Worm (Caenorhabditis elegans) whole organism, L4 larva: Measurements from ENCODE around the gene cyp-14A4.

Source experiments
- F44E2.7 ChIP-seq: fragments of 200-800 bp; sonication (Bioruptor generic); IDR thresholded peaks from 2 replicates; pipeline ENCODE4 v2.1.2; 2022; ENCODE audit warnings: missing genetic modification characterization, missing compliant biosample characterization
- F49E8.2 ChIP-seq: sonication (generic microtip); optimal IDR thresholded peaks from 2 replicates; lab custom pipeline; 2016; ENCODE audit warnings: missing compliant biosample characterization, mild to moderate bottlenecking, missing genetic modification characterization, borderline replicate concordance
- T20F7.1 ChIP-seq: fragments of 200-800 bp; sonication (Bioruptor generic); optimal IDR thresholded peaks from 2 replicates; lab custom pipeline; 2018; ENCODE audit warnings: mild to moderate bottlenecking, missing genetic modification characterization, missing compliant biosample characterization
- T26A8.4 ChIP-seq: fragments of 200-800 bp; sonication (Bioruptor generic); IDR thresholded peaks from 2 replicates; pipeline ENCODE4 v1.3.6; 2022; ENCODE audit warnings: missing genetic modification characterization, missing compliant biosample characterization
- Y105C5A.15 ChIP-seq: fragments of 200-800 bp; sonication (Bioruptor generic); IDR thresholded peaks from 2 replicates; pipeline ENCODE4 v1.3.6; 2022; ENCODE audit warnings: missing genetic modification characterization, missing compliant biosample characterization
- Y48G9A.11 ChIP-seq: fragments of 200-800 bp; sonication (Bioruptor generic); IDR thresholded peaks from 2 replicates; pipeline ENCODE4 v1.3.6; 2022; ENCODE audit warnings: missing genetic modification reagents, missing genetic modification characterization, missing compliant biosample characterization
- Y5F2A.4 ChIP-seq: fragments of 200-800 bp; sonication (Bioruptor generic); optimal IDR thresholded peaks from 2 replicates; lab custom pipeline; 2018; ENCODE audit warnings: mild to moderate bottlenecking, missing genetic modification characterization, missing compliant biosample characterization
- aha-1 ChIP-seq: fragments of 150-350 bp; peaks from one replicate; lab custom pipeline; 2014; ENCODE audit warnings: missing biosample characterization, missing genetic modification characterization
- attf-4 ChIP-seq: sonication (generic microtip); optimal IDR thresholded peaks from 3 replicates; lab custom pipeline; 2017; ENCODE audit warnings: missing biosample characterization, missing genetic modification characterization
- ceh-28 ChIP-seq: fragments of 150-350 bp; optimal IDR thresholded peaks from 2 replicates; lab custom pipeline; 2014; ENCODE audit warnings: missing biosample characterization, missing genetic modification reagents, missing genetic modification characterization
- ces-1 ChIP-seq: fragments of 150-350 bp; sonication (generic microtip); optimal IDR thresholded peaks from 4 replicates; lab custom pipeline; 2014; ENCODE audit warnings: missing biosample characterization, missing genetic modification reagents, missing genetic modification characterization
- cey-2 ChIP-seq: sonication (generic microtip); optimal IDR thresholded peaks from 3 replicates; lab custom pipeline; 2017; ENCODE audit warnings: missing genetic modification characterization, mild to moderate bottlenecking, missing compliant biosample characterization, antibody characterized with exemption, borderline replicate concordance; ENCODE audit not compliant: insufficient read depth
- daf-12 ChIP-seq: fragments of 150-350 bp; optimal IDR thresholded peaks from 2 replicates; lab custom pipeline; 2014; ENCODE audit warnings: missing biosample characterization, missing genetic modification reagents, missing genetic modification characterization
- daf-19 ChIP-seq: fragments of 200-800 bp; sonication (Bioruptor generic); conservative IDR thresholded peaks from 2 replicates; pipeline ENCODE4 v1.3.6; 2022; ENCODE audit warnings: missing genetic modification characterization, missing compliant biosample characterization
- dmd-9 ChIP-seq: fragments of 200-800 bp; sonication (Bioruptor generic); IDR thresholded peaks from 2 replicates; pipeline ENCODE4 v1.3.6; 2022; ENCODE audit warnings: missing genetic modification reagents, missing genetic modification characterization, missing compliant biosample characterization
- duxl-1 ChIP-seq: sonication (generic microtip); optimal IDR thresholded peaks from 2 replicates; lab custom pipeline; 2016; ENCODE audit warnings: mild to moderate bottlenecking, missing genetic modification characterization, moderate library complexity, missing compliant biosample characterization; ENCODE audit not compliant: poor library complexity
- dve-1 ChIP-seq: sonication (generic microtip); optimal IDR thresholded peaks from 2 replicates; lab custom pipeline; 2017; ENCODE audit warnings: antibody characterized with exemption, mild to moderate bottlenecking, missing genetic modification characterization, missing compliant biosample characterization; ENCODE audit not compliant: insufficient read depth
- gei-8 ChIP-seq: fragments of 200-800 bp; sonication (Bioruptor generic); optimal IDR thresholded peaks from 2 replicates; lab custom pipeline; 2018; ENCODE audit warnings: mild to moderate bottlenecking, missing genetic modification characterization, missing compliant biosample characterization
- hlh-11 ChIP-seq: fragments of 200-800 bp; sonication (Bioruptor generic); optimal IDR thresholded peaks from 2 replicates; lab custom pipeline; 2018; ENCODE audit warnings: mild to moderate bottlenecking, missing genetic modification characterization, missing compliant biosample characterization
- hlh-30 ChIP-seq: sonication (generic microtip); optimal IDR thresholded peaks from 2 replicates; lab custom pipeline; 2017; ENCODE audit warnings: antibody characterized with exemption, mild to moderate bottlenecking, missing genetic modification characterization, missing compliant biosample characterization; ENCODE audit not compliant: insufficient read depth
- lin-1 ChIP-seq: fragments of 200-800 bp; sonication (Bioruptor generic); IDR thresholded peaks from 2 replicates; pipeline ENCODE4 v1.3.6; 2022; ENCODE audit warnings: missing genetic modification reagents, missing genetic modification characterization, missing compliant biosample characterization
- lin-13 ChIP-seq: fragments of 150-350 bp; optimal IDR thresholded peaks from 2 replicates; lab custom pipeline; 2014; ENCODE audit warnings: missing biosample characterization, missing genetic modification reagents, missing genetic modification characterization
- lin-29 ChIP-seq: fragments of 200-800 bp; sonication (Bioruptor generic); IDR thresholded peaks from 2 replicates; pipeline ENCODE4 v1.3.6; 2022; ENCODE audit warnings: missing genetic modification reagents, missing genetic modification characterization, missing compliant biosample characterization
- madf-5 ChIP-seq, 2 experiments: fragments of 200-800 bp; sonication (Bioruptor generic); IDR thresholded peaks; 2 replicates each; pipeline ENCODE4 v1.3.6; 2022; ENCODE audit warnings: missing compliant biosample characterization in 2 of 2, missing genetic modification characterization in 2 of 2
- madf-9 ChIP-seq: fragments of 200-800 bp; sonication (Bioruptor generic); conservative IDR thresholded peaks from 2 replicates; pipeline ENCODE4 v1.3.6; 2022; ENCODE audit warnings: missing genetic modification reagents, missing genetic modification characterization, missing compliant biosample characterization
- mdt-29 ChIP-seq: fragments of 200-800 bp; sonication (Bioruptor generic); IDR thresholded peaks from 2 replicates; pipeline ENCODE4 v1.3.6; 2022; ENCODE audit warnings: missing genetic modification reagents, missing genetic modification characterization, missing compliant biosample characterization
- mep-1 ChIP-seq: fragments of 150-350 bp; sonication (generic microtip); optimal IDR thresholded peaks from 3 replicates; lab custom pipeline; 2014; ENCODE audit warnings: missing biosample characterization, missing genetic modification characterization
- nhr-10 ChIP-seq: fragments of 150-350 bp; optimal IDR thresholded peaks from 2 replicates; lab custom pipeline; 2014; ENCODE audit warnings: missing biosample characterization, missing genetic modification characterization
- nhr-102 ChIP-seq: sonication (generic microtip); optimal IDR thresholded peaks from 2 replicates; lab custom pipeline; 2016; ENCODE audit warnings: mild to moderate bottlenecking, missing genetic modification characterization, moderate library complexity, missing compliant biosample characterization
- nhr-28 ChIP-seq: fragments of 150-350 bp; optimal IDR thresholded peaks from 2 replicates; lab custom pipeline; 2014; ENCODE audit warnings: missing biosample characterization, missing genetic modification characterization
- nhr-42 ChIP-seq: fragments of 200-800 bp; sonication (Bioruptor generic); IDR thresholded peaks from 2 replicates; pipeline ENCODE4 v1.3.6; 2022; ENCODE audit warnings: missing genetic modification characterization, missing compliant biosample characterization
- pha-4 ChIP-seq, 2 experiments: fragments of 150-350 bp in 1 of 2; fragments of 200-800 bp in 1 of 2; sonication (Bioruptor generic) in 1 of 2; IDR thresholded peaks in 1 of 2; optimal IDR thresholded peaks in 1 of 2; 2 replicates each; pipeline versions ENCODE4 v1.3.6 to Lab custom; 2014 to 2022; ENCODE audit warnings: missing genetic modification characterization in 2 of 2, missing genetic modification reagents in 2 of 2, missing biosample characterization in 1 of 2, missing compliant biosample characterization in 1 of 2
- rbr-2 ChIP-seq: sonication (generic microtip); optimal IDR thresholded peaks from 2 replicates; lab custom pipeline; 2016; ENCODE audit warnings: missing genotype, missing genetic modification characterization, missing compliant biosample characterization
- saeg-2 ChIP-seq: fragments of 200-800 bp; sonication (Bioruptor generic); IDR thresholded peaks from 2 replicates; pipeline ENCODE4 v1.3.6; 2022; ENCODE audit warnings: missing genetic modification reagents, missing genetic modification characterization, missing compliant biosample characterization
- sdz-12 ChIP-seq: fragments of 200-800 bp; sonication (Bioruptor generic); optimal IDR thresholded peaks from 2 replicates; lab custom pipeline; 2018; ENCODE audit warnings: mild to moderate bottlenecking, missing genetic modification characterization, missing compliant biosample characterization
- snpc-1.2 ChIP-seq: fragments of 200-800 bp; sonication (Bioruptor generic); IDR thresholded peaks from 2 replicates; pipeline ENCODE4 v1.3.6; 2022; ENCODE audit warnings: missing genetic modification reagents, missing genetic modification characterization, missing compliant biosample characterization
- snpc-4 ChIP-seq: fragments of 150-350 bp; optimal IDR thresholded peaks from 2 replicates; lab custom pipeline; 2014; ENCODE audit warnings: missing biosample characterization, missing genetic modification characterization
- spr-1 ChIP-seq: sonication (generic microtip); optimal IDR thresholded peaks from 2 replicates; lab custom pipeline; 2016; ENCODE audit warnings: mild to moderate bottlenecking, missing genetic modification characterization, missing compliant biosample characterization
- unc-130 ChIP-seq: sonication (generic microtip); optimal IDR thresholded peaks from 2 replicates; lab custom pipeline; 2016; ENCODE audit warnings: missing genetic modification reagents, missing genetic modification characterization, missing compliant biosample characterization
- unc-62 ChIP-seq, 3 experiments: fragments of 150-350 bp in 1 of 3; sonication (generic microtip); optimal IDR thresholded peaks in 2 of 3; peaks in 1 of 3; 1 replicate in 1 of 3; 2 replicates in 2 of 3; lab custom pipeline; 2014 to 2017; ENCODE audit warnings: missing biosample characterization in 3 of 3, missing genetic modification characterization in 3 of 3, missing genetic modification reagents in 3 of 3, missing genotype in 1 of 3
- vab-7 ChIP-seq: fragments of 200-800 bp; sonication (Bioruptor generic); IDR thresholded peaks from 2 replicates; pipeline ENCODE4 v1.3.6; 2022; ENCODE audit warnings: missing genetic modification reagents, missing genetic modification characterization, missing compliant biosample characterization
- zag-1 ChIP-seq: fragments of 150-350 bp; optimal IDR thresholded peaks from 2 replicates; lab custom pipeline; 2014; ENCODE audit warnings: missing biosample characterization, missing genetic modification characterization
- zfp-2 ChIP-seq: sonication (generic microtip); optimal IDR thresholded peaks from 2 replicates; lab custom pipeline; 2016; ENCODE audit warnings: mild to moderate bottlenecking, missing genetic modification characterization, missing compliant biosample characterization
- zfp-3 ChIP-seq: fragments of 200-800 bp; sonication (Bioruptor generic); conservative IDR thresholded peaks from 2 replicates; pipeline ENCODE4 v1.3.6; 2022; ENCODE audit warnings: missing genetic modification reagents, missing genetic modification characterization, missing compliant biosample characterization
- zip-11 ChIP-seq: fragments of 200-800 bp; sonication (Bioruptor generic); IDR thresholded peaks from 2 replicates; pipeline ENCODE4 v1.3.6; 2022; ENCODE audit warnings: missing genetic modification characterization, missing compliant biosample characterization
- zip-2 ChIP-seq: fragments of 150-350 bp; optimal IDR thresholded peaks from 2 replicates; lab custom pipeline; 2014; ENCODE audit warnings: missing biosample characterization, missing genetic modification characterization

cyp-14A4 gene

ce11 chrX:13310763-13311162 lies 26.8 kb upstream of the cyp-14A4 start (continued):
- TF ChIP-seq nhr-10 (tag; lab: Kevin White, UChicago) (peak; percentile 58), attf-4 (tag; lab: Kevin White, UChicago) (no peak), pha-4 (GFP tag; IDR thresholded peaks at IDR 0.05; lab: Robert Waterston, UW) (no peak), pha-4 (tag; optimal IDR thresholded peaks at IDR 0.05; lab: Kevin White, UChicago) (no peak), ceh-28 (tag; lab: Kevin White, UChicago) (no peak), duxl-1 (tag; lab: Kevin White, UChicago) (no peak), saeg-2 (GFP tag; lab: Robert Waterston, UW) (no peak), daf-19 (GFP tag; lab: Robert Waterston, UW) (no peak), zag-1 (tag; lab: Kevin White, UChicago) (no peak), F49E8.2 (tag; lab: Kevin White, UChicago) (no peak), F44E2.7 (no peak), daf-12 (tag; lab: Kevin White, UChicago) (no peak)

- TF ChIP-seq saeg-2 (GFP tag; lab: Robert Waterston, UW): no peak
- no peak for TF ChIP-seq T26A8.4 (GFP tag; lab: Robert Waterston, UW)
- TF ChIP-seq unc-130 (GFP tag; lab: Kevin White, UChicago): no peak
- TF ChIP-seq dve-1 (tag; lab: Kevin White, UChicago): no peak
- TF ChIP-seq F49E8.2 (tag; lab: Kevin White, UChicago): no peak
- TF ChIP-seq dmd-9: no peak
- TF ChIP-seq zfp-3 (GFP tag; lab: Robert Waterston, UW): no peak
- no peak for TF ChIP-seq nhr-102 (tag; lab: Kevin White, UChicago)
- no peak for TF ChIP-seq snpc-1.2 (GFP tag; lab: Robert Waterston, UW)
- no peak for TF ChIP-seq sdz-12 (GFP tag; lab: Kevin White, UChicago)
- no peak for TF ChIP-seq Y105C5A.15 (GFP tag; lab: Robert Waterston, UW)
- no peak for TF ChIP-seq lin-29 (GFP tag; lab: Robert Waterston, UW)
- TF ChIP-seq rbr-2 (tag; lab: Kevin White, UChicago): no peak
- TF ChIP-seq mep-1 (tag; lab: Kevin White, UChicago): no peak
- TF ChIP-seq unc-62 (GFP tag; optimal IDR thresholded peaks at IDR 0.05 in 1 of 2; lab: Kevin White, UChicago): no peak
- no peak for TF ChIP-seq unc-62 (tag; optimal IDR thresholded peaks at IDR 0.05; lab: Kevin White, UChicago)
- TF ChIP-seq aha-1 (tag; lab: Kevin White, UChicago): no peak
- no peak for TF ChIP-seq gei-8
- TF ChIP-seq zfp-2 (tag; lab: Kevin White, UChicago): no peak
Observed at ce11 chrX:13308745-13309144, 24.7 kb upstream of the cyp-14A4 start, which contains the start of gene srxa-8. srxa-8 (minus strand) TSS chrX:13308845.

ce11 chrX:13307852-13308251 lies 23.9 kb upstream of the cyp-14A4 start:
- TF ChIP-seq nhr-10 (tag; lab: Kevin White, UChicago): no peak
- 0 out of 2 replicates have a peak, but pooled peaks have one; percentile 11 for TF ChIP-seq T26A8.4 (GFP tag; lab: Robert Waterston, UW)
- TF ChIP-seq Y5F2A.4 (GFP tag; lab: Kevin White, UChicago): no peak
- TF ChIP-seq F49E8.2 (tag; lab: Kevin White, UChicago): no peak
- peak; percentile 42 for TF ChIP-seq spr-1 (tag; lab: Kevin White, UChicago)
- no peak for TF ChIP-seq ces-1 (GFP tag; lab: Kevin White, UChicago)
- no peak for TF ChIP-seq zip-11 (GFP tag; lab: Robert Waterston, UW)
- TF ChIP-seq lin-1 (GFP tag; lab: Robert Waterston, UW): no peak
- no peak for TF ChIP-seq F44E2.7
- peak; percentile 18 for TF ChIP-seq hlh-30 (tag; lab: Kevin White, UChicago)
- 0 out of 2 replicates have a peak, but pooled peaks have one; percentile 11 for TF ChIP-seq madf-9 (GFP tag; lab: Robert Waterston, UW)
- no peak for TF ChIP-seq lin-13 (GFP tag; lab: Kevin White, UChicago)
- TF ChIP-seq vab-7: peak; percentile 38; the same call in 1 of the 2 replicates
- TF ChIP-seq T20F7.1 (GFP tag; lab: Kevin White, UChicago): no peak
- no peak for TF ChIP-seq mdt-29 (GFP tag; lab: Robert Waterston, UW)
- TF ChIP-seq zip-2 (tag; lab: Kevin White, UChicago): no peak
- TF ChIP-seq cey-2: no peak
- no peak for TF ChIP-seq nhr-28 (tag; lab: Kevin White, UChicago)
- no peak for TF ChIP-seq snpc-4 (tag; lab: Kevin White, UChicago)
- 0 out of 2 replicates have a peak, but pooled peaks have one; percentile 8 for TF ChIP-seq Y48G9A.11 (GFP tag; lab: Robert Waterston, UW)
- TF ChIP-seq Y105C5A.15 (GFP tag; lab: Robert Waterston, UW): no peak; the same call in 1 of the 2 replicates
- no peak for TF ChIP-seq madf-5 (GFP tag; IDR thresholded peaks at IDR 0.05; lab: Robert Waterston, UW)
- TF ChIP-seq hlh-11: no peak
- TF ChIP-seq nhr-42 (GFP tag; lab: Robert Waterston, UW): no peak
